Worm (Caenorhabditis elegans) whole organism, late embryonic: Measurements from ENCODE around the gene dnj-26.

Experiments used
- C08G9.2 ChIP-seq: sonication (generic microtip); optimal IDR thresholded peaks from 2 replicates; lab custom pipeline; 2016; ENCODE audit warnings: mild to moderate bottlenecking, missing genetic modification characterization, moderate library complexity, missing compliant biosample characterization
- C38D4.7 ChIP-seq: fragments of 200-800 bp; sonication (Bioruptor generic); optimal IDR thresholded peaks from 2 replicates; lab custom pipeline; 2018; ENCODE audit warnings: mild to moderate bottlenecking, missing genetic modification characterization, moderate library complexity, missing compliant biosample characterization
- K02D7.2 ChIP-seq: sonication (generic microtip); optimal IDR thresholded peaks from 2 replicates; lab custom pipeline; 2017; ENCODE audit warnings: mild to moderate bottlenecking, missing genetic modification characterization, missing compliant biosample characterization
- K09A11.1 ChIP-seq: sonication (generic microtip); optimal IDR thresholded peaks from 2 replicates; lab custom pipeline; 2017; ENCODE audit warnings: antibody characterized with exemption, mild to moderate bottlenecking, missing genetic modification characterization, missing compliant biosample characterization; ENCODE audit not compliant: insufficient read depth
- T23F11.4 ChIP-seq: fragments of 200-800 bp; sonication (Bioruptor generic); optimal IDR thresholded peaks from 2 replicates; lab custom pipeline; 2018; ENCODE audit warnings: mild to moderate bottlenecking, missing genetic modification characterization, missing compliant biosample characterization
- Y22D7AL.16 ChIP-seq: sonication (generic microtip); optimal IDR thresholded peaks from 2 replicates; lab custom pipeline; 2016; ENCODE audit warnings: missing genetic modification characterization, missing compliant biosample characterization
- ceh-2 ChIP-seq: sonication (generic microtip); optimal IDR thresholded peaks from 2 replicates; lab custom pipeline; 2016; ENCODE audit warnings: missing genotype, missing genetic modification characterization, missing compliant biosample characterization
- ceh-22 ChIP-seq: sonication (generic microtip); optimal IDR thresholded peaks from 2 replicates; lab custom pipeline; 2017; ENCODE audit warnings: missing biosample characterization, missing genetic modification characterization
- ceh-30 ChIP-seq: fragments of 150-350 bp; optimal IDR thresholded peaks from 2 replicates; lab custom pipeline; 2014; ENCODE audit warnings: missing biosample characterization, missing genetic modification characterization
- ceh-31 ChIP-seq: sonication (generic microtip); optimal IDR thresholded peaks from 2 replicates; lab custom pipeline; 2016; ENCODE audit warnings: missing genetic modification characterization, missing compliant biosample characterization
- ceh-34 ChIP-seq: sonication (generic microtip); optimal IDR thresholded peaks from 2 replicates; lab custom pipeline; 2016; ENCODE audit warnings: mild to moderate bottlenecking, missing genetic modification characterization, missing compliant biosample characterization
- ceh-48 ChIP-seq: sonication (generic microtip); optimal IDR thresholded peaks from 2 replicates; lab custom pipeline; 2016; ENCODE audit warnings: missing genetic modification characterization, inconsistent platforms, missing compliant biosample characterization
- ceh-9 ChIP-seq: sonication (generic microtip); optimal IDR thresholded peaks from 2 replicates; lab custom pipeline; 2016; ENCODE audit warnings: mild to moderate bottlenecking, missing genetic modification characterization, inconsistent platforms, missing compliant biosample characterization
- che-1 ChIP-seq: sonication (generic microtip); optimal IDR thresholded peaks from 2 replicates; lab custom pipeline; 2016; ENCODE audit warnings: mild to moderate bottlenecking, missing genetic modification characterization, missing compliant biosample characterization
- dmd-4 ChIP-seq: sonication (generic microtip); optimal IDR thresholded peaks from 2 replicates; lab custom pipeline; 2016; ENCODE audit warnings: borderline replicate concordance, missing genetic modification characterization, missing compliant biosample characterization
- dve-1 ChIP-seq: sonication (generic microtip); optimal IDR thresholded peaks from 2 replicates; lab custom pipeline; 2017; ENCODE audit warnings: antibody characterized with exemption, mild to moderate bottlenecking, missing genetic modification characterization, missing compliant biosample characterization
- elt-2 ChIP-seq: sonication (generic microtip); optimal IDR thresholded peaks from 2 replicates; lab custom pipeline; 2016; ENCODE audit warnings: missing genetic modification reagents, missing genetic modification characterization, missing compliant biosample characterization
- elt-4 ChIP-seq: sonication (generic microtip); optimal IDR thresholded peaks from 2 replicates; lab custom pipeline; 2016; ENCODE audit warnings: missing genetic modification characterization, missing compliant biosample characterization
- ets-4 ChIP-seq: sonication (generic microtip); optimal IDR thresholded peaks from 2 replicates; lab custom pipeline; 2016; ENCODE audit warnings: missing genetic modification characterization, missing compliant biosample characterization
- fax-1 ChIP-seq: sonication (generic microtip); optimal IDR thresholded peaks from 2 replicates; lab custom pipeline; 2016; ENCODE audit warnings: missing genotype, missing genetic modification characterization, missing compliant biosample characterization
- fkh-10 ChIP-seq: fragments of 150-350 bp; optimal IDR thresholded peaks from 2 replicates; lab custom pipeline; 2014; ENCODE audit warnings: missing biosample characterization, missing genetic modification reagents, missing genetic modification characterization
- gmeb-2 ChIP-seq: sonication (generic microtip); optimal IDR thresholded peaks from 2 replicates; lab custom pipeline; 2016; ENCODE audit warnings: missing genetic modification characterization, inconsistent platforms, missing compliant biosample characterization
- hlh-13 ChIP-seq: fragments of 200-800 bp; sonication (Bioruptor generic); optimal IDR thresholded peaks from 2 replicates; lab custom pipeline; 2018; ENCODE audit warnings: mild to moderate bottlenecking, missing genetic modification characterization, missing compliant biosample characterization
- hlh-15 ChIP-seq: sonication (generic microtip); optimal IDR thresholded peaks from 2 replicates; lab custom pipeline; 2016; ENCODE audit warnings: missing genetic modification characterization, missing compliant biosample characterization
- hlh-30 ChIP-seq: sonication (generic microtip); optimal IDR thresholded peaks from 2 replicates; lab custom pipeline; 2017; ENCODE audit warnings: antibody characterized with exemption, missing genetic modification characterization, missing compliant biosample characterization; ENCODE audit not compliant: insufficient read depth
- hlh-6 ChIP-seq: sonication (generic microtip); optimal IDR thresholded peaks from 2 replicates; lab custom pipeline; 2016; ENCODE audit warnings: missing genotype, missing genetic modification characterization, missing compliant biosample characterization
- madf-2 ChIP-seq: sonication (generic microtip); optimal IDR thresholded peaks from 2 replicates; lab custom pipeline; 2017; ENCODE audit warnings: missing genetic modification characterization, missing compliant biosample characterization
- nfya-1 ChIP-seq: sonication (generic microtip); optimal IDR thresholded peaks from 2 replicates; lab custom pipeline; 2017; ENCODE audit warnings: missing genetic modification characterization, mild to moderate bottlenecking, missing compliant biosample characterization, antibody characterized with exemption, moderate library complexity
- nhr-11 ChIP-seq: fragments of 150-350 bp; optimal IDR thresholded peaks from 2 replicates; lab custom pipeline; 2014; ENCODE audit warnings: missing biosample characterization, missing genetic modification characterization
- nhr-232 ChIP-seq: sonication (generic microtip); optimal IDR thresholded peaks from 2 replicates; lab custom pipeline; 2016; ENCODE audit warnings: missing genetic modification characterization, missing compliant biosample characterization
- npax-4 ChIP-seq: sonication (generic microtip); optimal IDR thresholded peaks from 2 replicates; lab custom pipeline; 2016; ENCODE audit warnings: missing genetic modification characterization, missing compliant biosample characterization
- odd-2 ChIP-seq: sonication (generic microtip); optimal IDR thresholded peaks from 2 replicates; lab custom pipeline; 2017; ENCODE audit warnings: antibody characterized with exemption, mild to moderate bottlenecking, missing genetic modification characterization, missing compliant biosample characterization
- pat-9 ChIP-seq: fragments of 200-800 bp; sonication (Bioruptor generic); optimal IDR thresholded peaks from 2 replicates; lab custom pipeline; 2018; ENCODE audit warnings: mild to moderate bottlenecking, missing genetic modification characterization, moderate library complexity, missing compliant biosample characterization
- pha-2 ChIP-seq: sonication (generic microtip); optimal IDR thresholded peaks from 2 replicates; lab custom pipeline; 2017; ENCODE audit warnings: mild to moderate bottlenecking, missing genetic modification characterization, missing compliant biosample characterization
- pqm-1 ChIP-seq: sonication (generic microtip); optimal IDR thresholded peaks from 2 replicates; lab custom pipeline; 2016; ENCODE audit warnings: missing genetic modification characterization, missing compliant biosample characterization
- sox-2 ChIP-seq: fragments of 200-800 bp; sonication (Bioruptor generic); IDR thresholded peaks from 2 replicates; pipeline ENCODE4 v1.3.6; 2022; ENCODE audit warnings: missing genetic modification reagents, missing genetic modification characterization, missing compliant biosample characterization
- sox-4 ChIP-seq: sonication (generic microtip); optimal IDR thresholded peaks from 2 replicates; lab custom pipeline; 2017; ENCODE audit warnings: mild to moderate bottlenecking, missing genetic modification characterization, inconsistent platforms, missing compliant biosample characterization
- syd-9 ChIP-seq: sonication (generic microtip); optimal IDR thresholded peaks from 2 replicates; lab custom pipeline; 2016; ENCODE audit warnings: mild to moderate bottlenecking, missing genetic modification characterization, moderate library complexity, missing compliant biosample characterization
- tbx-2 ChIP-seq: sonication (generic microtip); optimal IDR thresholded peaks from 2 replicates; lab custom pipeline; 2016; ENCODE audit warnings: missing genetic modification characterization, missing compliant biosample characterization
- ttx-3 ChIP-seq: sonication (generic microtip); optimal IDR thresholded peaks from 2 replicates; lab custom pipeline; 2016; ENCODE audit warnings: missing genetic modification reagents, missing genetic modification characterization, missing compliant biosample characterization
- unc-3 ChIP-seq, 2 experiments: fragments of 200-800 bp in 1 of 2; sonication (Bioruptor generic) in 1 of 2; sonication (generic microtip) in 1 of 2; conservative IDR thresholded peaks in 1 of 2; optimal IDR thresholded peaks in 1 of 2; 2 replicates each; pipeline versions ENCODE4 v1.3.6 to Lab custom; 2016 to 2022; ENCODE audit warnings: missing compliant biosample characterization in 2 of 2, missing genetic modification characterization in 2 of 2, missing genetic modification reagents in 1 of 2
- unc-55 ChIP-seq: sonication (generic microtip); optimal IDR thresholded peaks from 2 replicates; lab custom pipeline; 2017; ENCODE audit warnings: missing biosample characterization, missing genetic modification reagents, missing genetic modification characterization
- zip-5 ChIP-seq: sonication (generic microtip); optimal IDR thresholded peaks from 2 replicates; lab custom pipeline; 2016; ENCODE audit warnings: missing genetic modification characterization, missing compliant biosample characterization

The dnj-26 gene

DNA sequence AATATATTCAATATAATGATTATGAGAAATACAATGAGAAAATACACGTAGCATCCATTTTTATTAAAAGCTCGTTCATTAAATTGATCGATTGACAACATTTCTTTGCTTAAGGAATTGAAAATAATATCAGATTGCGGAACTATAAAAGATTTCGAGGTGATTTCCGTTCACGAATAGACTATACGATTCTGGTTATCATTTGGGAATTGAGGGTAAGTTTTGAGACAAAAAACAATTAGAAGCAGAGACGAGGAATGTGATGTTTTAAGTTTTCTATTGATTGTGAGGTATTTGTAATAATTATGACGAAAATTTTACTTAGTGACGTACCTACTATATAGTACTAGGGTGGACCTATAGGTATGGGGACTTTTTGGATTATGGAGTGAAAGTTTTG, 13.6 kb downstream of the dnj-26 start, which contains the start of gene sre-19:
TSS of gene sre-19 (minus strand) at position 101 of the 400 bp plus-strand sequence.
- TF ChIP-seq ttx-3 (tag; lab: Kevin White, UChicago) = no peak

DNA sequence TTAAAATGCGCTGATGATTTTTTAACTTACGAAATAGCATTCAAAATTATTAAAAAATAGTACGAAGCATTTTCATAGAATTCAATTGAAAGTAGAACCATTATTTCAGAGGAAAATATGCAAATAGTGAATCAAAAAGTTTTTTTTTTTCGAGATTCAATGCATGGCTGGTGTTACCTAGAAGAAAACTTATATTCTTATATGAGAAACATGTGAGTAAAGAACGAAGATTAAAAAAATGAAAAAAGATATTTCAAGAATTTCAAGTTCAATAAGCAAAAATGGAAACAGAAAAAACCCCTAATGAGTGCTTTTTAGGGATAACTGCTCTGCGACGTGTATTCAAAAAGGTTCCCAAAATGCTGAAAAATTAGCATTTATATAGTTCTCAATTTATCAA, 16.5 kb downstream of the dnj-26 start, which contains the start of gene sre-16:
TSS of gene sre-16 (minus strand) at position 101 of the 400 bp plus-strand sequence.
- TF ChIP-seq tbx-2 (tag; lab: Kevin White, UChicago) (no peak), syd-9 (no peak), unc-3 (GFP tag; conservative IDR thresholded peaks at IDR 0.05; lab: Robert Waterston, UW) (no peak), unc-3 (tag; optimal IDR thresholded peaks at IDR 0.05; lab: Kevin White, UChicago) (no peak), unc-55 (no peak), ceh-34 (no peak), ceh-2 (tag; lab: Kevin White, UChicago) (no peak), madf-2 (tag; lab: Kevin White, UChicago) (no peak), pat-9 (no peak), nhr-11 (tag; lab: Kevin White, UChicago) (no peak), npax-4 (tag; lab: Kevin White, UChicago) (no peak), ceh-30 (no peak), K02D7.2 (tag; lab: Kevin White, UChicago) (no peak), hlh-6 (tag; lab: Kevin White, UChicago) (no peak), elt-4 (tag; lab: Kevin White, UChicago) (no peak), fax-1 (no peak), ttx-3 (tag; lab: Kevin White, UChicago) (no peak), T23F11.4 (GFP tag; lab: Kevin White, UChicago) (no peak), pha-2 (tag; lab: Kevin White, UChicago) (no peak)

DNA sequence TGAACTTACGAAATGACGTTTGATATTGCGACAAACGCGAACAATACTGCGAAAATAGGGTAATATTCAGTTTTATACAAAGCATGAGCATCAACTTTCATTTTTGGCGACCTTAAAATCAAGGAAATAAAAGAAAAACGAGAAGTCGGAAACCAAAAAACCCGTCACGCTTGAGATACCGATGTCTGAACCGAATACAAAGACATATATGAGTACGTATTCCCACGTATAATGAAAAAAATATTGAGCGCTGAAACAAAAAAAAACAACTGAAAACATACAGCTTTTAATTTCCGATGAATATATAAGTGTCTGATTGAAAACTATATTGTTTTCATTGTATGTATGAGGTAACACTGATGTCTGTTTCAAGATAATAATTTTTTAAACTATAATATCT, 22.8 kb downstream of the dnj-26 start, which contains the start of gene sre-18:
TSS of gene sre-18 (minus strand) at position 101 of the 400 bp plus-strand sequence.
- no peak for TF ChIP-seq K02D7.2 (tag; lab: Kevin White, UChicago)
- no peak for TF ChIP-seq ceh-9 (tag; lab: Kevin White, UChicago)
- no peak for TF ChIP-seq fkh-10
- TF ChIP-seq odd-2 = no peak
- TF ChIP-seq tbx-2 (tag; lab: Kevin White, UChicago) = no peak
- TF ChIP-seq sox-4 (tag; lab: Kevin White, UChicago) = no peak
- no peak for TF ChIP-seq ttx-3 (tag; lab: Kevin White, UChicago)
- no peak for TF ChIP-seq che-1
- no peak for TF ChIP-seq nfya-1 (tag; lab: Kevin White, UChicago)
- no peak for TF ChIP-seq gmeb-2
- no peak for TF ChIP-seq unc-55
- no peak for TF ChIP-seq Y22D7AL.16 (tag; lab: Kevin White, UChicago)
- no peak for TF ChIP-seq npax-4 (tag; lab: Kevin White, UChicago)
- TF ChIP-seq ceh-48 (tag; lab: Kevin White, UChicago) = no peak
- no peak for TF ChIP-seq elt-4 (tag; lab: Kevin White, UChicago)
- no peak for TF ChIP-seq zip-5
- no peak for TF ChIP-seq elt-2 (tag; lab: Kevin White, UChicago)
- TF ChIP-seq nhr-232 (tag; lab: Kevin White, UChicago) = no peak

DNA sequence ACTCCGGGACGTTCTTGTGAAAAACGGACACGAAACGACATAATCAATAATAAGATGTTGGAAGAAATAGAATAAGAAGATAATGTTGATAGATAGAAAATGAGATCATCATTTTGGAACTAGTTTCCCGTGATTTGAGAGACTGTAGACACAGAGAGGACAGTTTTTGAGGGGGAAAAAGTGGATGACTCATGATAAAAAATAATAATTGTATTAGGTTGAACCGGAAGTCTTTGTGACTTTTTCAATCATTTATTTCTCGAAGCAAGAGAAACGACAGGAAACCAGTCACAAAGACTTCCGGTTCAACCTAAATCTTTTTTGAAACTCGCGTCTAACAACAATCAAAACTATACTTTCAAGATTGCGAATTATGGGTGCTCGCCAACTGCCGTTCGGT, 25.5 kb downstream of the dnj-26 start, which contains the start of gene mlt-3:
TSS of gene mlt-3 (minus strand) at position 101 of the 400 bp plus-strand sequence.
- TF ChIP-seq sox-2 (GFP tag; lab: Robert Waterston, UW) (no peak), hlh-13 (GFP tag; lab: Kevin White, UChicago) (no peak), hlh-15 (no peak), ceh-9 (tag; lab: Kevin White, UChicago) (no peak), ceh-31 (tag; lab: Kevin White, UChicago) (no peak)

DNA sequence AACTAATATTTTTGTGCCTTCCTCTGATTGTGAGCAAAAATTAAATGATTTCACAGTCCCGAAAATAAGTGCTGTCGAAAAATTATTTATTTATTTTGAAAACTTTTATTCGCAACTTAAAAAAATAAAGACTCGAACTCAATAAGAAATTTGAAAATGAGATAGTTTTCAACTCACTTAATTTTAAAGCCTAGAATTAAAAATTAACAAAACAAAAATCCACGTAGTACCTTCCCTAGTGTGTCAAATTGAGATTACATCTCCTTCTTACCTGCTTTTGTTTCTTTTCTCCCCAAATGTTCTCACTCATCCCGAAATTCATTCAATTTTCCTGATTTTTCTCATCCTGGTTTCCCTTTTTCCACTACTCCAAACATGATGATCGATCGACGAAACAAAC, 33.2 kb downstream of the dnj-26 start, which contains the start of gene F35G2.5:
TSS of gene F35G2.5 (plus strand) at position 301 of the 400 bp plus-strand sequence.
- TF ChIP-seq Y22D7AL.16 (tag; lab: Kevin White, UChicago) = no peak
- no peak for TF ChIP-seq ets-4 (tag; lab: Kevin White, UChicago)
- TF ChIP-seq hlh-13 (GFP tag; lab: Kevin White, UChicago) = no peak
- TF ChIP-seq K09A11.1 (tag; lab: Kevin White, UChicago) = no peak
- TF ChIP-seq ceh-22 (tag; lab: Kevin White, UChicago) = no peak
- no peak for TF ChIP-seq ceh-34
- no peak for TF ChIP-seq nhr-11 (tag; lab: Kevin White, UChicago)
- TF ChIP-seq C38D4.7 (GFP tag; lab: Kevin White, UChicago) = no peak
- no peak for TF ChIP-seq ceh-9 (tag; lab: Kevin White, UChicago)
- TF ChIP-seq npax-4 (tag; lab: Kevin White, UChicago) = no peak
- no peak for TF ChIP-seq pqm-1 (tag; lab: Kevin White, UChicago)
- TF ChIP-seq hlh-30 (tag; lab: Kevin White, UChicago) = no peak
- TF ChIP-seq gmeb-2 = no peak
- no peak for TF ChIP-seq hlh-6 (tag; lab: Kevin White, UChicago)
- no peak for TF ChIP-seq dve-1
- no peak for TF ChIP-seq C08G9.2 (tag; lab: Kevin White, UChicago)
- no peak for TF ChIP-seq pha-2 (tag; lab: Kevin White, UChicago)
- TF ChIP-seq dmd-4 (tag; lab: Kevin White, UChicago) = no peak
